Worm (Caenorhabditis elegans): Measurements from ENCODE around the gene ZC404.16.
A peak's percentile ranks its signal among the peaks of the same experiment; 100 is the strongest.

ZC404.16 gene

DNA sequence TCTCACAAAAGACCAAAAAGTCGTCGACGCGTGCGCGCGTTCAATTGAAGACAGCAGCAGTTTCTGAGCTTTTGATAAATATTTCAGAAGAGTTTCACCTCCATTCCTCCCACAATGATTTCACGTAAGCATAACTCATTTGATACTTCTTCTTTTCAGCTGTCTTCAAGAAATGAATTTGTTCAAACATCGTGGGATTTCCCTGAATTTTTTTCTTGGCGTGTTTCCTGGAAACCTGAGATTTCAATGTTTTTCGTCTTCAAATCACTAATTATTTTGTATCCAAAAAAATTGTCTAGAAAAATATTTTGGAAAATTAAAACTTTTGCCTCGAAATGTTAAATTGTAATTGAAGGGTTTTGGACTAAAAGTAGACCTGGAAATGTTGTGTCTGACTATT is 4.8 kb upstream of the ZC404.16 start (continued):
- TF ChIP-seq jun-1 (tag; optimal IDR thresholded peaks at IDR 0.05) (no peak), ceh-88 (GFP tag; IDR thresholded peaks at IDR 0.05) (no peak), sptf-1 (tag; optimal IDR thresholded peaks at IDR 0.05) (no peak), dpl-1 (GFP tag; optimal IDR thresholded peaks at IDR 0.05) (no peak), rnt-1 (tag; optimal IDR thresholded peaks at IDR 0.05) (no peak), fos-1 (tag; optimal IDR thresholded peaks at IDR 0.05) (no peak), mdl-1 (tag; optimal IDR thresholded peaks at IDR 0.05) (no peak), elt-3 (tag; optimal IDR thresholded peaks at IDR 0.05) (no peak), nhr-237 (tag; optimal IDR thresholded peaks at IDR 0.05) (no peak), xbp-1 (tag; optimal IDR thresholded peaks at IDR 0.05) (no peak), irx-1 (tag; optimal IDR thresholded peaks at IDR 0.05) (no peak), nhr-71 (tag; optimal IDR thresholded peaks at IDR 0.05) (peak; percentile 59)

DNA sequence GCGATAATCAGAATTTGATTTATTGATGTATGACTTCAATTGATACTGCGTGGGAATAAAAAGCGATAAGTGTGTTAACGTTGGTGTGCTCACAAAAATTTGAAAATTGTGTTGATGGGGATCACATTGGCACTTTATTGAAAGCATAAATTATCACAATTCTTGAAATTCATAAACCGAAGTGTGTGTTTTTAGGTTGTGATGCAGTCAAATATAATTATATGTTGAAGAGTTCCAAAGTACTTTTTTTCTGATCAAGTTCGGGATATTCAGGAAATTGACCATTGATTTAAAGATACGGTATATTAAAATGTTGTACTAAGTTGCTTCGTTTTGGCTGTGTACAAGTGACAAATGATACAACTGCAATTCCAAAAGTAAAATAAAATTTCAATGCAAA is 2.1 kb upstream of the ZC404.16 start, which contains the start of gene srh-28:
Gene srh-28, minus strand, starts transcription at position 101 of the 400 bp plus-strand sequence.
- TF ChIP-seq ceh-8 (GFP tag; optimal IDR thresholded peaks at IDR 0.05) = no peak
- peak; percentile 17 for TF ChIP-seq nhr-71 (tag; optimal IDR thresholded peaks at IDR 0.05)
- TF ChIP-seq elt-3 (tag; optimal IDR thresholded peaks at IDR 0.05) = no peak
- TF ChIP-seq lir-3 (tag; optimal IDR thresholded peaks at IDR 0.05; ENCODE audit: poor library complexity) = no peak
- TF ChIP-seq swsn-7 (tag; optimal IDR thresholded peaks at IDR 0.05) = no peak
- TF ChIP-seq nhr-11 (tag; optimal IDR thresholded peaks at IDR 0.05) = no peak
- TF ChIP-seq snu-23 (GFP tag; optimal IDR thresholded peaks at IDR 0.05) = no peak
- TF ChIP-seq mep-1 (tag; optimal IDR thresholded peaks at IDR 0.05) = no peak
- TF ChIP-seq fkh-8 (tag; optimal IDR thresholded peaks at IDR 0.05) = peak; percentile 49
- no peak for TF ChIP-seq zag-1 (tag; optimal IDR thresholded peaks at IDR 0.05)
- TF ChIP-seq zip-4 (GFP tag; optimal IDR thresholded peaks at IDR 0.05) = no peak
- no peak for TF ChIP-seq egl-13 (tag; optimal IDR thresholded peaks at IDR 0.05)
- TF ChIP-seq ceh-88 (GFP tag; IDR thresholded peaks at IDR 0.05) = no peak
- no peak for TF ChIP-seq ces-1 (GFP tag; optimal IDR thresholded peaks at IDR 0.05)
- no peak for TF ChIP-seq ztf-4 (tag; optimal IDR thresholded peaks at IDR 0.05)
- peak; percentile 30 for TF ChIP-seq nhr-47 (tag; optimal IDR thresholded peaks at IDR 0.05)
- TF ChIP-seq Y116A8C.19 (tag; optimal IDR thresholded peaks at IDR 0.05; ENCODE audit: borderline replicate concordance) = no peak
- no peak for TF ChIP-seq grh-1 (GFP tag; IDR thresholded peaks at IDR 0.05)
- TF ChIP-seq F16B12.6 (tag; optimal IDR thresholded peaks at IDR 0.05) = no peak
- TF ChIP-seq nhr-237 (tag; optimal IDR thresholded peaks at IDR 0.05) = no peak

DNA sequence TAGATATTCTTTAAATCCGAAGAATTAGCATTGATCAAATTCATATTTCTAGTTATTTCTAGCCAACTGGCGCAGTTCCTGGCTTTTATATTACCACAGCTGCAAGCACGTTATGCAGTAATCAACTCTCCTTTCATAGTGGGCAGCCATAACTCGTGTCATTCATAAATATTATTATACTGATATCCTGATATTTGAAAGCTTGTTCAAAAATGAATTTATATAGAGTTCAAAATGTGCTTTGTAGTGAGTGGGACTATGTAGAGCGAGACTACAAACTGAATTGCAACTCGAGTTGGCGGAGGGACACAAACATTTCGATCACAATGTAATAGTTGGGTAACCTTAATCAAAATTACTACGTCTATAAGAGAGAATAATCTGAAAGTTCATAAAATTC is 2.0 kb downstream of the ZC404.16 start, which contains the start of gene srh-30:
Gene srh-30, minus strand, starts transcription at position 101 of the 400 bp plus-strand sequence.
- no peak for TF ChIP-seq aha-1 (tag; optimal IDR thresholded peaks at IDR 0.05)
- TF ChIP-seq efl-1 (optimal IDR thresholded peaks at IDR 0.05) = no peak
- TF ChIP-seq efl-1 (GFP tag; optimal IDR thresholded peaks at IDR 0.05 in 1 of 2) = no peak
- no peak for TF ChIP-seq hpl-2 (GFP tag; optimal IDR thresholded peaks at IDR 0.05)
- TF ChIP-seq egl-27 (tag; optimal IDR thresholded peaks at IDR 0.05) = no peak
- TF ChIP-seq lir-3 (tag; optimal IDR thresholded peaks at IDR 0.05; ENCODE audit: poor library complexity) = no peak
- TF ChIP-seq dsc-1 (tag; optimal IDR thresholded peaks at IDR 0.05) = no peak
- no peak for TF ChIP-seq fkh-10 (GFP tag; optimal IDR thresholded peaks at IDR 0.05)
- TF ChIP-seq snpc-4 (tag; optimal IDR thresholded peaks at IDR 0.05) = no peak
- TF ChIP-seq elt-2 (tag; optimal IDR thresholded peaks at IDR 0.05) = no peak
- no peak for TF ChIP-seq ceh-90 (tag; optimal IDR thresholded peaks at IDR 0.05)
- TF ChIP-seq ceh-88 (GFP tag; IDR thresholded peaks at IDR 0.05) = no peak
- no peak for TF ChIP-seq lin-39 (tag; optimal IDR thresholded peaks at IDR 0.05)
- TF ChIP-seq C16A3.4 (tag; optimal IDR thresholded peaks at IDR 0.05) = no peak
- TF ChIP-seq rnt-1 (tag; optimal IDR thresholded peaks at IDR 0.05) = no peak

All from whole organism, L1 larva.